Fruit fly (Drosophila melanogaster): ENCODE results near the gene SH3PX1.

Gene SH3PX1

dm6 chr3L:9713828-9714536, 355 bp upstream of the SH3PX1 start, which contains the start of gene vsg (continued):
- TF ChIP-seq gro (GFP tag; optimal IDR thresholded peaks at IDR 0.05) (no peak), Adf1 (GFP tag; IDR thresholded peaks at IDR 0.05) (no peak; the same call in none of the 2 replicates), CG3065 (GFP tag; optimal IDR thresholded peaks at IDR 0.05) (peak; percentile 13), stwl (tag; optimal IDR thresholded peaks at IDR 0.05) (peak; percentile 14), CG9876 (GFP tag; optimal IDR thresholded peaks at IDR 0.05) (no peak), shn (GFP tag; optimal IDR thresholded peaks at IDR 0.05) (peak; percentile 40), CG1603 (tag; optimal IDR thresholded peaks at IDR 0.05) (peak; percentile 67), H15 (GFP tag; IDR thresholded peaks at IDR 0.05) (peak; percentile 59; the same call in 2 of the 3 replicates), mld (GFP tag; IDR thresholded peaks at IDR 0.05; ENCODE audit: partially characterized antibody) (peak; percentile 79; the same call in 2 of the 3 replicates), gce (GFP tag; IDR thresholded peaks at IDR 0.05) (no peak), CG4617 (GFP tag; optimal IDR thresholded peaks at IDR 0.05; ENCODE audit: borderline replicate concordance) (peak; percentile 90), CG31441 (GFP tag; IDR thresholded peaks at IDR 0.05) (peak; percentile 94), CG8924 (tag; optimal IDR thresholded peaks at IDR 0.05) (peak; percentile 91), emc (GFP tag; optimal IDR thresholded peaks at IDR 0.05) (peak; percentile 15), tio (GFP tag; optimal IDR thresholded peaks at IDR 0.05) (no peak), D19A (tag; optimal IDR thresholded peaks at IDR 0.05) (peak; percentile 78), Ets65A (GFP tag) (peak; percentile 95), unpg (GFP tag; optimal IDR thresholded peaks at IDR 0.05) (peak; percentile 76), CG2116 (GFP tag; optimal IDR thresholded peaks at IDR 0.05) (peak; percentile 67), NC2α (GFP tag; optimal IDR thresholded peaks at IDR 0.05) (no peak), sens-2 (GFP tag; IDR thresholded peaks at IDR 0.05) (no peak), slbo (GFP tag; IDR thresholded peaks at IDR 0.05) (peak; percentile 78), dmrt99B (tag; optimal IDR thresholded peaks at IDR 0.05) (peak; percentile 81), Rx (GFP tag; IDR thresholded peaks at IDR 0.05) (no peak), CG6272 (GFP tag; IDR thresholded peaks at IDR 0.05) (peak; percentile 74), CG2889 (GFP tag; IDR thresholded peaks at IDR 0.05) (no peak), CG11247 (GFP tag; IDR thresholded peaks at IDR 0.05) (no peak; the same call in 1 of the 2 replicates), Deaf1 (tag; optimal IDR thresholded peaks at IDR 0.05) (peak; percentile 57), ranshi (GFP tag; IDR thresholded peaks at IDR 0.05) (no peak; the same call in none of the 2 replicates), Dref (GFP tag; IDR thresholded peaks at IDR 0.05) (peak; percentile 79), ci (GFP tag; IDR thresholded peaks at IDR 0.05) (peak; percentile 16; the same call in 2 of the 3 replicates), Nf-YC (tag; optimal IDR thresholded peaks at IDR 0.05) (peak; percentile 85), CG12299 (tag; optimal IDR thresholded peaks at IDR 0.05) (peak; percentile 29), CG12744 (GFP tag; optimal IDR thresholded peaks at IDR 0.05) (peak; percentile 2), CG16863 (GFP tag; optimal IDR thresholded peaks at IDR 0.05) (peak; percentile 74), CG16779 (GFP tag; IDR thresholded peaks at IDR 0.05) (0 out of 2 replicates have a peak, but pooled peaks have one; percentile 38), CG9817 (tag; optimal IDR thresholded peaks at IDR 0.05) (peak; percentile 83), HHEX (GFP tag; optimal IDR thresholded peaks at IDR 0.05) (peak; percentile 9), pzg (GFP tag; optimal IDR thresholded peaks at IDR 0.05) (peak; percentile 61), Ssrp (tag; optimal IDR thresholded peaks at IDR 0.05) (peak; percentile 86), Ptx1 (GFP tag; IDR thresholded peaks at IDR 0.05) (peak; percentile 79), Max (GFP tag; optimal IDR thresholded peaks at IDR 0.05) (peak; percentile 58), CG2120 (GFP tag; optimal IDR thresholded peaks at IDR 0.05) (peak; percentile 78), Blimp-1 (GFP tag; optimal IDR thresholded peaks at IDR 0.05) (peak; percentile 69), CG14014 (GFP tag; IDR thresholded peaks at IDR 0.05) (peak; percentile 66; the same call in 1 of the 2 replicates), CG3163 (GFP tag; optimal IDR thresholded peaks at IDR 0.05) (no peak), CTCF (GFP tag; optimal IDR thresholded peaks at IDR 0.05) (peak; percentile 0), Asciz (GFP tag; optimal IDR thresholded peaks at IDR 0.05) (no peak), ap (GFP tag; IDR thresholded peaks at IDR 0.05) (peak; percentile 54; the same call in 1 of the 2 replicates), nom (GFP tag; optimal IDR thresholded peaks at IDR 0.05) (no peak)

Data from whole organism, embryonic.